Fruit fly (Drosophila melanogaster) whole organism, larva: ENCODE data around the gene CG8837.

Source experiments
- noc ChIP-seq: fragments of 200-800 bp; sonication (Bioruptor generic); optimal IDR thresholded peaks from 3 replicates; lab custom pipeline; 2019; ENCODE audit warnings: missing biosample characterization, mild to moderate bottlenecking, missing genetic modification characterization, moderate library complexity

Gene CG8837

dm6 chr2L:3319731-3320295 is at the start of gene CG8837, which contains the start of gene Fign:
TSS of gene CG8837 (plus strand) at chr2L:3320245.
TSS of gene Fign (minus strand) at chr2L:3319872.
- TF ChIP-seq noc, result no peak

dm6 chr2L:3278786-3279185 is 41.3 kb upstream of the CG8837 start:
- TF ChIP-seq noc, result no peak

dm6 chr2L:3280484-3280993 is 39.5 kb upstream of the CG8837 start, which contains the start of gene OtopLb:
TSS of gene OtopLb (minus strand) at chr2L:3280534.
- TF ChIP-seq noc, result peak; percentile 5

- TF ChIP-seq noc, result no peak
Measured at dm6 chr2L:3293718-3294340, 26.2 kb upstream of the CG8837 start.

dm6 chr2L:3294572-3294971 is 25.5 kb upstream of the CG8837 start, which contains the start of gene CG9664:
TSS of gene CG9664 (minus strand) at chr2L:3294706.
- TF ChIP-seq noc, result no peak

dm6 chr2L:3298065-3298469 is 22.0 kb upstream of the CG8837 start:
- no peak for TF ChIP-seq noc

dm6 chr2L:3299142-3299541 is 20.9 kb upstream of the CG8837 start:
- no peak for TF ChIP-seq noc

dm6 chr2L:3299803-3300202 is 20.2 kb upstream of the CG8837 start:
- no peak for TF ChIP-seq noc

dm6 chr2L:3301058-3301457 is 19.0 kb upstream of the CG8837 start:
- TF ChIP-seq noc, result no peak

- TF ChIP-seq noc, result peak; percentile 99
Measured at dm6 chr2L:3301755-3302499, 18.1 kb upstream of the CG8837 start.

- TF ChIP-seq noc, result peak; percentile 50
Measured at dm6 chr2L:3302958-3303842, 16.8 kb upstream of the CG8837 start, which contains the start of gene CG9663. TSS of gene CG9663 (minus strand) at chr2L:3303130.

dm6 chr2L:3303893-3304292 is 16.2 kb upstream of the CG8837 start, which contains the start of gene CG3277:
TSS of gene CG3277 (plus strand) at chr2L:3304100.
- no peak for TF ChIP-seq noc

dm6 chr2L:3304831-3305828 is 14.9 kb upstream of the CG8837 start:
- TF ChIP-seq noc, result peak; percentile 39

dm6 chr2L:3307189-3307588 is 12.9 kb upstream of the CG8837 start:
- no peak for TF ChIP-seq noc
